Worm (Caenorhabditis elegans) whole organism, L4 larva: ENCODE data around the gene Y62H9A.16.

Source experiments
- dmd-8 ChIP-seq: fragments of 200-800 bp; sonication (Bioruptor generic); IDR thresholded peaks from 2 replicates; pipeline ENCODE4 v1.3.6; 2022; ENCODE audit warnings: missing genetic modification characterization, missing compliant biosample characterization
- fkh-10 ChIP-seq: fragments of 150-350 bp; optimal IDR thresholded peaks from 2 replicates; lab custom pipeline; 2014; ENCODE audit warnings: missing biosample characterization, missing genetic modification reagents, missing genetic modification characterization
- mdl-1 ChIP-seq, 2 experiments: fragments of 150-350 bp in 1 of 2; sonication (generic microtip) in 1 of 2; optimal IDR thresholded peaks; 2 replicates each; lab custom pipeline; 2014 to 2017; ENCODE audit warnings: missing biosample characterization in 2 of 2, missing genetic modification characterization in 2 of 2
- nhr-76 ChIP-seq: fragments of 150-350 bp; optimal IDR thresholded peaks from 2 replicates; lab custom pipeline; 2014; ENCODE audit warnings: missing biosample characterization, missing genetic modification characterization
- skn-1 ChIP-seq: fragments of 150-350 bp; optimal IDR thresholded peaks from 2 replicates; lab custom pipeline; 2014; ENCODE audit warnings: missing biosample characterization, missing genetic modification characterization
- snpc-4 ChIP-seq: fragments of 150-350 bp; optimal IDR thresholded peaks from 2 replicates; lab custom pipeline; 2014; ENCODE audit warnings: missing biosample characterization, missing genetic modification characterization
- unc-39 ChIP-seq: sonication (generic microtip); optimal IDR thresholded peaks from 2 replicates; lab custom pipeline; 2017; ENCODE audit warnings: missing biosample characterization, missing genetic modification characterization
- zag-1 ChIP-seq: fragments of 150-350 bp; optimal IDR thresholded peaks from 2 replicates; lab custom pipeline; 2014; ENCODE audit warnings: missing biosample characterization, missing genetic modification characterization

DNA sequence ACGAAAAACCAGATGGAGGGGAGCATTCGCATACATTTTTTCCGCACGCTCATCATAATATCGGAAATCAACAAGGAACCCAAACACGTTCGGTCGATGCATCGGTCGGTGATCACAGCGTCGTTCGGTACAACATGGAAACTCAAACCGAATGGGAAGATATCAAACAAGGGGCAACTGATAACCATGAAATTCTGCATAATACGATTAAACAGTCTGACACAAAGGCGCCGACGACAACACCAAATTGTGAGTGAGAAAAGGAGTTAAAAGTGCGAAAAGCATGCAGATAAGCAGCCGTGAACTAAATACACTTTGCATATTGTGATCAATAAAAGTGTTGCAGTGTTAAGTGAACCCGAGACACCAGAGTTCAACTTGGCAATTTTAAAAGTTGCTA lies 7.1 kb downstream of the Y62H9A.16 start:
- TF ChIP-seq nhr-76 (no peak), mdl-1 (tag; optimal IDR thresholded peaks at IDR 0.05; lab: Kevin White, UChicago) (no peak), fkh-10 (GFP tag; lab: Kevin White, UChicago) (no peak), zag-1 (tag; lab: Kevin White, UChicago) (no peak), dmd-8 (GFP tag; lab: Robert Waterston, UW) (no peak), skn-1 (tag; lab: Kevin White, UChicago) (no peak), snpc-4 (tag; lab: Kevin White, UChicago) (no peak), unc-39 (tag; lab: Kevin White, UChicago) (no peak)
